Worm (Caenorhabditis elegans) whole organism, L4 larva: ENCODE data around the gene oat-1.

Experiments
- R02D3.7 ChIP-seq: fragments of 150-350 bp; sonication (generic microtip); optimal IDR thresholded peaks from 3 replicates; lab custom pipeline; 2014; ENCODE audit warnings: missing biosample characterization, missing genetic modification characterization
- lin-15B ChIP-seq: fragments of 150-350 bp; sonication (generic microtip); optimal IDR thresholded peaks from 3 replicates; lab custom pipeline; 2014; ENCODE audit warnings: missing biosample characterization, missing genetic modification characterization
- mxl-3 ChIP-seq: fragments of 200-800 bp; sonication (Bioruptor generic); optimal IDR thresholded peaks from 2 replicates; lab custom pipeline; 2018; ENCODE audit warnings: mild to moderate bottlenecking, missing genetic modification characterization, missing compliant biosample characterization
- nhr-11 ChIP-seq: fragments of 150-350 bp; optimal IDR thresholded peaks from 2 replicates; lab custom pipeline; 2014; ENCODE audit warnings: missing biosample characterization, missing genetic modification characterization
- nhr-237 ChIP-seq: sonication (generic microtip); optimal IDR thresholded peaks from 2 replicates; lab custom pipeline; 2017; ENCODE audit warnings: missing biosample characterization, missing genetic modification characterization
- nhr-25 ChIP-seq: sonication (generic microtip); optimal IDR thresholded peaks from 2 replicates; lab custom pipeline; 2017; ENCODE audit warnings: missing genetic modification characterization, mild to moderate bottlenecking, missing compliant biosample characterization, antibody characterized with exemption, moderate library complexity, borderline replicate concordance; ENCODE audit not compliant: insufficient read depth
- unc-39 ChIP-seq: sonication (generic microtip); optimal IDR thresholded peaks from 2 replicates; lab custom pipeline; 2017; ENCODE audit warnings: missing biosample characterization, missing genetic modification characterization
- zag-1 ChIP-seq: fragments of 150-350 bp; optimal IDR thresholded peaks from 2 replicates; lab custom pipeline; 2014; ENCODE audit warnings: missing biosample characterization, missing genetic modification characterization
- zip-11 ChIP-seq: fragments of 200-800 bp; sonication (Bioruptor generic); IDR thresholded peaks from 2 replicates; pipeline ENCODE4 v1.3.6; 2022; ENCODE audit warnings: missing genetic modification characterization, missing compliant biosample characterization

ce11 chrIV:8473756-8474155 is 1.4 kb upstream of the oat-1 start, which contains the start of gene C28C12.11:
- no peak for TF ChIP-seq unc-39 (tag; lab: Kevin White, UChicago)
- no peak for TF ChIP-seq zag-1 (tag; lab: Kevin White, UChicago)
- no peak for TF ChIP-seq mxl-3 (GFP tag; lab: Kevin White, UChicago)
- TF ChIP-seq R02D3.7 (tag; lab: Kevin White, UChicago): no peak
- TF ChIP-seq nhr-11 (tag; lab: Kevin White, UChicago): no peak
- no peak for TF ChIP-seq nhr-237 (tag; lab: Kevin White, UChicago)
- no peak for TF ChIP-seq nhr-25 (tag; lab: Kevin White, UChicago)
- TF ChIP-seq zip-11 (GFP tag; lab: Robert Waterston, UW): no peak
- TF ChIP-seq lin-15B (tag; lab: Kevin White, UChicago): no peak
